Worm (Caenorhabditis elegans) whole organism, L1 larva: ENCODE results near the gene mam-1.
A peak's percentile ranks its signal among the peaks of the same experiment; 100 is the strongest.

Experiments used
- C34B4.2 ChIP-seq: sonication (generic microtip); optimal IDR thresholded peaks from 2 replicates; lab custom pipeline; 2017; ENCODE audit warnings: mild to moderate bottlenecking, missing genetic modification characterization, missing compliant biosample characterization
- F16B12.6 ChIP-seq: fragments of 150-350 bp; optimal IDR thresholded peaks from 2 replicates; lab custom pipeline; 2014; ENCODE audit warnings: missing biosample characterization, missing genetic modification characterization
- blmp-1 ChIP-seq: fragments of 150-350 bp; optimal IDR thresholded peaks from 2 replicates; lab custom pipeline; 2014; ENCODE audit warnings: missing biosample characterization, missing genetic modification characterization
- ceh-82 ChIP-seq, 3 experiments: fragments of 150-350 bp in 1 of 3; sonication (generic microtip) in 2 of 3; optimal IDR thresholded peaks; 2 replicates each; lab custom pipeline; 2014 to 2017; ENCODE audit warnings: missing biosample characterization in 3 of 3, missing genetic modification characterization in 3 of 3
- ces-1 ChIP-seq: fragments of 150-350 bp; optimal IDR thresholded peaks from 2 replicates; lab custom pipeline; 2014; ENCODE audit warnings: missing biosample characterization, missing genetic modification reagents, missing genetic modification characterization
- dpl-1 ChIP-seq, 3 experiments: fragments of 150-350 bp in 2 of 3; sonication (generic microtip) in 1 of 3; optimal IDR thresholded peaks; 2 replicates each; lab custom pipeline; 2014 to 2017; ENCODE audit warnings: missing biosample characterization in 3 of 3, missing genetic modification characterization in 3 of 3, missing genetic modification reagents in 3 of 3
- efl-1 ChIP-seq, 4 experiments: fragments of 150-350 bp; optimal IDR thresholded peaks in 3 of 4; peaks in 1 of 4; 1 replicate in 1 of 4; 2 replicates in 3 of 4; lab custom pipeline; 2014; ENCODE audit warnings: missing biosample characterization in 2 of 4, missing genetic modification characterization in 2 of 4, missing genetic modification reagents in 2 of 4
- egl-13 ChIP-seq: sonication (generic microtip); optimal IDR thresholded peaks from 2 replicates; lab custom pipeline; 2016; ENCODE audit warnings: missing genotype, missing genetic modification reagents, missing genetic modification characterization, missing compliant biosample characterization
- elt-3 ChIP-seq, 6 experiments: fragments of 150-350 bp in 1 of 6; sonication (generic microtip); optimal IDR thresholded peaks; 2 replicates each; lab custom pipeline; 2017 to 2018; ENCODE audit warnings: missing biosample characterization in 6 of 6, missing genetic modification characterization in 6 of 6, inconsistent platforms in 1 of 6
- fkh-8 ChIP-seq: sonication (generic microtip); optimal IDR thresholded peaks from 2 replicates; lab custom pipeline; 2016; ENCODE audit warnings: mild to moderate bottlenecking, missing genetic modification characterization, missing compliant biosample characterization
- fos-1 ChIP-seq: fragments of 150-350 bp; optimal IDR thresholded peaks from 2 replicates; lab custom pipeline; 2014; ENCODE audit warnings: missing biosample characterization, missing genetic modification characterization
- hlh-17 ChIP-seq: fragments of 200-800 bp; sonication (Bioruptor generic); optimal IDR thresholded peaks from 2 replicates; lab custom pipeline; 2018; ENCODE audit warnings: missing genetic modification characterization, mild to moderate bottlenecking, missing compliant biosample characterization, moderate library complexity, borderline replicate concordance
- hlh-4 ChIP-seq: sonication (generic microtip); optimal IDR thresholded peaks from 2 replicates; lab custom pipeline; 2016; ENCODE audit warnings: mild to moderate bottlenecking, missing genetic modification characterization, missing compliant biosample characterization
- hpl-2 ChIP-seq: fragments of 150-350 bp; optimal IDR thresholded peaks from 2 replicates; lab custom pipeline; 2014; ENCODE audit warnings: missing biosample characterization, missing genetic modification reagents, missing genetic modification characterization
- lin-14 ChIP-seq: fragments of 200-800 bp; sonication (Bioruptor generic); optimal IDR thresholded peaks from 2 replicates; lab custom pipeline; 2018; ENCODE audit warnings: mild to moderate bottlenecking, missing genetic modification characterization, moderate library complexity, missing compliant biosample characterization
- lin-35 ChIP-seq, 2 experiments: fragments of 150-350 bp; optimal IDR thresholded peaks; 2 replicates each; lab custom pipeline; 2014; ENCODE audit warnings: missing biosample characterization in 2 of 2, missing genetic modification characterization in 2 of 2, missing genetic modification reagents in 2 of 2
- lsy-2 ChIP-seq, 2 experiments: fragments of 150-350 bp; optimal IDR thresholded peaks; 2 replicates each; lab custom pipeline; 2014; ENCODE audit warnings: missing biosample characterization in 2 of 2, missing genetic modification characterization in 2 of 2
- mdl-1 ChIP-seq, 2 experiments: fragments of 150-350 bp; optimal IDR thresholded peaks; 2 replicates each; lab custom pipeline; 2014 to 2017; ENCODE audit warnings: missing biosample characterization in 2 of 2, missing genetic modification characterization in 2 of 2, inconsistent platforms in 1 of 2
- mep-1 ChIP-seq: fragments of 150-350 bp; optimal IDR thresholded peaks from 2 replicates; lab custom pipeline; 2014; ENCODE audit warnings: missing biosample characterization, missing genetic modification characterization
- nhr-19 ChIP-seq: fragments of 200-800 bp; sonication (Bioruptor generic); conservative IDR thresholded peaks from 2 replicates; pipeline ENCODE4 v1.3.6; 2022; ENCODE audit warnings: missing genetic modification characterization, missing compliant biosample characterization
- nhr-20 ChIP-seq: sonication (generic microtip); optimal IDR thresholded peaks from 2 replicates; lab custom pipeline; 2016; ENCODE audit warnings: mild to moderate bottlenecking, missing genetic modification characterization, missing compliant biosample characterization
- nhr-47 ChIP-seq: sonication (generic microtip); optimal IDR thresholded peaks from 2 replicates; lab custom pipeline; 2016; ENCODE audit warnings: mild to moderate bottlenecking, missing genetic modification characterization, moderate library complexity, missing compliant biosample characterization
- nhr-71 ChIP-seq: sonication (generic microtip); optimal IDR thresholded peaks from 2 replicates; lab custom pipeline; 2016; ENCODE audit warnings: mild to moderate bottlenecking, missing genetic modification characterization, moderate library complexity, missing compliant biosample characterization
- nhr-76 ChIP-seq: sonication (generic microtip); optimal IDR thresholded peaks from 2 replicates; lab custom pipeline; 2017; ENCODE audit warnings: missing biosample characterization, missing genetic modification characterization
- nhr-77 ChIP-seq: fragments of 150-350 bp; optimal IDR thresholded peaks from 2 replicates; lab custom pipeline; 2014; ENCODE audit warnings: missing biosample characterization, missing genetic modification characterization
- nhr-85 ChIP-seq: sonication (generic microtip); peaks from one replicate; lab custom pipeline; 2016; ENCODE audit warnings: missing genetic modification characterization, inconsistent platforms, missing compliant biosample characterization
- pax-3 ChIP-seq: fragments of 200-800 bp; sonication (Bioruptor generic); optimal IDR thresholded peaks from 2 replicates; lab custom pipeline; 2018; ENCODE audit warnings: mild to moderate bottlenecking, missing genetic modification characterization, moderate library complexity, missing compliant biosample characterization
- rnt-1 ChIP-seq: sonication (generic microtip); optimal IDR thresholded peaks from 2 replicates; lab custom pipeline; 2016; ENCODE audit warnings: mild to moderate bottlenecking, missing genetic modification characterization, moderate library complexity, missing compliant biosample characterization
- skn-1 ChIP-seq: fragments of 150-350 bp; optimal IDR thresholded peaks from 2 replicates; lab custom pipeline; 2014; ENCODE audit warnings: missing biosample characterization, missing genetic modification characterization
- snpc-4 ChIP-seq: fragments of 150-350 bp; optimal IDR thresholded peaks from 2 replicates; lab custom pipeline; 2014; ENCODE audit warnings: missing biosample characterization, missing genetic modification characterization
- snu-23 ChIP-seq: sonication (generic microtip); optimal IDR thresholded peaks from 2 replicates; lab custom pipeline; 2016; ENCODE audit warnings: missing genetic modification characterization, missing compliant biosample characterization
- zag-1 ChIP-seq: fragments of 150-350 bp; optimal IDR thresholded peaks from 2 replicates; lab custom pipeline; 2014; ENCODE audit warnings: missing biosample characterization, missing genetic modification characterization
- zip-4 ChIP-seq: fragments of 200-800 bp; sonication (Bioruptor generic); optimal IDR thresholded peaks from 2 replicates; lab custom pipeline; 2018; ENCODE audit warnings: mild to moderate bottlenecking, missing genetic modification characterization, moderate library complexity, missing compliant biosample characterization
- ztf-11 ChIP-seq, 2 experiments: sonication (generic microtip); optimal IDR thresholded peaks; 2 replicates each; lab custom pipeline; 2016 to 2017; ENCODE audit warnings: missing genetic modification characterization in 2 of 2, missing biosample characterization in 1 of 2, missing compliant biosample characterization in 1 of 2

Gene mam-1

ce11 chrX:924495-925008, 36.4 kb upstream of the mam-1 start, which contains the start of the genes pifk-1 and tbc-11 (continued):
- TF ChIP-seq egl-13 (tag; lab: Kevin White, UChicago) (no peak), nhr-71 (tag; lab: Kevin White, UChicago) (peak; percentile 34), F16B12.6 (tag; lab: Kevin White, UChicago) (peak; percentile 44), dpl-1 (GFP tag; optimal IDR thresholded peaks at IDR 0.05; lab: Kevin White, UChicago) (peak; percentile 22 to 39 (median 27)), zag-1 (tag; lab: Kevin White, UChicago) (no peak), lin-35 (GFP tag; optimal IDR thresholded peaks at IDR 0.05; lab: Kevin White, UChicago) (peak in 1 of 2 experiments; percentile 74), skn-1 (tag; lab: Kevin White, UChicago) (peak; percentile 85), efl-1 (optimal IDR thresholded peaks at IDR 0.05; lab: Kevin White, UChicago) (peak; percentile 28 to 43), efl-1 (GFP tag; optimal IDR thresholded peaks at IDR 0.05 in 1 of 2; lab: Kevin White, UChicago) (peak in 1 of 2 experiments; percentile 3)

ce11 chrX:918097-918496, 29.9 kb upstream of the mam-1 start, which contains the start of gene F35H12.5:
TSS of gene F35H12.5 (plus strand) at chrX:918397.
- TF ChIP-seq zip-4 (GFP tag; lab: Kevin White, UChicago) (no peak), ces-1 (GFP tag; lab: Kevin White, UChicago) (no peak)

ce11 chrX:915510-915909, 27.3 kb upstream of the mam-1 start, which contains the start of gene sel-12:
TSS of gene sel-12 (plus strand) at chrX:915867.
- no peak for TF ChIP-seq nhr-77 (tag; lab: Kevin White, UChicago)
- peak; percentile 31 for TF ChIP-seq rnt-1 (tag; lab: Kevin White, UChicago)
- TF ChIP-seq nhr-76 = no peak
- TF ChIP-seq nhr-47 (tag; lab: Kevin White, UChicago) = peak; percentile 10
- peak; percentile 45 for TF ChIP-seq skn-1 (tag; lab: Kevin White, UChicago)
- peak; percentile 9 for TF ChIP-seq blmp-1 (tag; lab: Kevin White, UChicago)
- TF ChIP-seq lin-14 (GFP tag; lab: Kevin White, UChicago) = peak; percentile 62
- TF ChIP-seq nhr-20 (tag; lab: Kevin White, UChicago) = peak; percentile 1
- TF ChIP-seq ceh-82 (tag; optimal IDR thresholded peaks at IDR 0.05; lab: Kevin White, UChicago) = peak in 1 of 3 experiments; percentile 50
- TF ChIP-seq fos-1 (tag; lab: Kevin White, UChicago) = no peak
- TF ChIP-seq snu-23 (GFP tag; lab: Kevin White, UChicago) = peak; percentile 29
- no peak for TF ChIP-seq efl-1 (optimal IDR thresholded peaks at IDR 0.05; lab: Kevin White, UChicago)
- no peak for TF ChIP-seq efl-1 (GFP tag; optimal IDR thresholded peaks at IDR 0.05 in 1 of 2; lab: Kevin White, UChicago)
- no peak for TF ChIP-seq hpl-2 (GFP tag; lab: Kevin White, UChicago)
- no peak for TF ChIP-seq C34B4.2
- no peak for TF ChIP-seq elt-3 (tag; optimal IDR thresholded peaks at IDR 0.05; lab: Kevin White, UChicago)
- peak; percentile 7 for TF ChIP-seq nhr-71 (tag; lab: Kevin White, UChicago)
- TF ChIP-seq lin-35 (GFP tag; optimal IDR thresholded peaks at IDR 0.05; lab: Kevin White, UChicago) = peak in 1 of 2 experiments; percentile 7
- peak in 1 of 2 experiments; percentile 26 for TF ChIP-seq lsy-2 (tag; optimal IDR thresholded peaks at IDR 0.05; lab: Kevin White, UChicago)
- TF ChIP-seq mep-1 (tag; lab: Kevin White, UChicago) = peak; percentile 18
- no peak for TF ChIP-seq mdl-1 (tag; optimal IDR thresholded peaks at IDR 0.05; lab: Kevin White, UChicago)
- no peak for TF ChIP-seq hlh-17
- no peak for TF ChIP-seq hlh-4 (tag; lab: Kevin White, UChicago)

- TF ChIP-seq ztf-11 (tag; optimal IDR thresholded peaks at IDR 0.05; lab: Kevin White, UChicago) (no peak), nhr-19 (no peak)
These were observed 24.8 kb upstream of the mam-1 start, which contains the start of gene F35H12.6 for ce11 chrX:912990-913389. TSS of gene F35H12.6 (plus strand) at chrX:913290.

- TF ChIP-seq snpc-4 (tag; lab: Kevin White, UChicago) (no peak), ztf-11 (tag; optimal IDR thresholded peaks at IDR 0.05; lab: Kevin White, UChicago) (no peak), nhr-85 (tag; lab: Kevin White, UChicago) (peak; percentile 18), pax-3 (tag; lab: Kevin White, UChicago) (peak; percentile 1), lin-14 (GFP tag; lab: Kevin White, UChicago) (peak; percentile 43), snu-23 (GFP tag; lab: Kevin White, UChicago) (no peak), nhr-47 (tag; lab: Kevin White, UChicago) (peak; percentile 21), nhr-71 (tag; lab: Kevin White, UChicago) (peak; percentile 31), ceh-82 (tag; optimal IDR thresholded peaks at IDR 0.05; lab: Kevin White, UChicago) (no peak), nhr-76 (no peak), fkh-8 (tag; lab: Kevin White, UChicago) (peak; percentile 65)
These were observed 24.4 kb upstream of the mam-1 start for ce11 chrX:912564-912963.
